Worm (Caenorhabditis elegans): Measurements from ENCODE around the gene srab-7.

Gene srab-7

ce11 chrV:3146932-3147331 lies 8.0 kb downstream of the srab-7 start, which contains the start of gene srab-11:
TSS of gene srab-11 (minus strand) at chrV:3147032.
- TF ChIP-seq elt-3 (tag; optimal IDR thresholded peaks at IDR 0.05) (no peak), egl-5 (tag; optimal IDR thresholded peaks at IDR 0.05) (no peak), ceh-16 (tag; optimal IDR thresholded peaks at IDR 0.05) (no peak), lin-39 (tag; optimal IDR thresholded peaks at IDR 0.05) (no peak), zag-1 (tag; optimal IDR thresholded peaks at IDR 0.05) (no peak), aly-2 (tag; optimal IDR thresholded peaks at IDR 0.05) (no peak), nhr-43 (tag; optimal IDR thresholded peaks at IDR 0.05; ENCODE audit: poor library complexity, severe bottlenecking) (no peak), nhr-12 (tag; optimal IDR thresholded peaks at IDR 0.05) (no peak), mdl-1 (tag; optimal IDR thresholded peaks at IDR 0.05) (no peak), egl-27 (tag; optimal IDR thresholded peaks at IDR 0.05) (no peak), R02D3.7 (tag; optimal IDR thresholded peaks at IDR 0.05) (no peak), jun-1 (tag; optimal IDR thresholded peaks at IDR 0.05) (no peak), elt-2 (tag; optimal IDR thresholded peaks at IDR 0.05) (no peak), skn-1 (tag; optimal IDR thresholded peaks at IDR 0.05) (no peak), nhr-28 (tag; optimal IDR thresholded peaks at IDR 0.05) (no peak), ZK546.5 (tag; optimal IDR thresholded peaks at IDR 0.05) (no peak)

DNA sequence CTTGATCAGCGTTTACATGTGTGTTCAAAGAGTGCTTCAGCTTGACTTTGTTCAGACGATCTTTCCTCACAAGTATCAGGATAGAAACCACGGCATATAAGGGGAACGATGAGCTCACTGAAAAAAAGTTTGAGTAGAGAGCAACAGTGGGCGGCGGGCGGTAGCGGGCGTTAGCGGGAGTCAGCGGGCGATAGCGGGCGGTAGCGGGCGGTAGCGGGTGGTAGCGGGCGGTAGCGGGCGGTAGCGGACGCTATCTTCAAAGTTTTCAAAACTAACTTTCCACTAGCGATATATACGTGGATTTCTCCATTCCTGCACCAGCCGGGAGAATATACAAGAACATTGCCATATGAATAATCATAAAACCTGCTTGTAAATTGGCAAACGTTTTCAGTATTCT lies 9.7 kb downstream of the srab-7 start:
- no peak for TF ChIP-seq lin-15B (tag; optimal IDR thresholded peaks at IDR 0.05)
- TF ChIP-seq fos-1 (tag; optimal IDR thresholded peaks at IDR 0.05): no peak
- no peak for TF ChIP-seq nhr-28 (tag; optimal IDR thresholded peaks at IDR 0.05)
- TF ChIP-seq nhr-25 (tag; optimal IDR thresholded peaks at IDR 0.05): no peak
- no peak for TF ChIP-seq tbx-2 (tag; optimal IDR thresholded peaks at IDR 0.05)
- TF ChIP-seq ceh-28 (tag; optimal IDR thresholded peaks at IDR 0.05): no peak
- no peak for TF ChIP-seq nhr-23 (tag; optimal IDR thresholded peaks at IDR 0.05)
- no peak for TF ChIP-seq ama-1 (optimal IDR thresholded peaks at IDR 0.05)
- TF ChIP-seq zag-1 (tag; optimal IDR thresholded peaks at IDR 0.05): no peak
- TF ChIP-seq eor-1 (tag; optimal IDR thresholded peaks at IDR 0.05): no peak
- TF ChIP-seq nfya-1 (tag; optimal IDR thresholded peaks at IDR 0.05; ENCODE audit: insufficient read depth): no peak
- no peak for TF ChIP-seq pqm-1 (tag; optimal IDR thresholded peaks at IDR 0.05)
- TF ChIP-seq daf-12 (tag; optimal IDR thresholded peaks at IDR 0.05): no peak
- TF ChIP-seq egl-5 (tag; optimal IDR thresholded peaks at IDR 0.05): no peak
- no peak for TF ChIP-seq ztf-4 (tag; optimal IDR thresholded peaks at IDR 0.05)
- no peak for TF ChIP-seq elt-3 (tag; optimal IDR thresholded peaks at IDR 0.05)
- no peak for TF ChIP-seq hmg-11 (tag; optimal IDR thresholded peaks at IDR 0.05)
- TF ChIP-seq ceh-9 (tag; optimal IDR thresholded peaks at IDR 0.05): no peak
- TF ChIP-seq nhr-76 (tag; optimal IDR thresholded peaks at IDR 0.05): no peak
- no peak for TF ChIP-seq aly-2 (tag; optimal IDR thresholded peaks at IDR 0.05)

DNA sequence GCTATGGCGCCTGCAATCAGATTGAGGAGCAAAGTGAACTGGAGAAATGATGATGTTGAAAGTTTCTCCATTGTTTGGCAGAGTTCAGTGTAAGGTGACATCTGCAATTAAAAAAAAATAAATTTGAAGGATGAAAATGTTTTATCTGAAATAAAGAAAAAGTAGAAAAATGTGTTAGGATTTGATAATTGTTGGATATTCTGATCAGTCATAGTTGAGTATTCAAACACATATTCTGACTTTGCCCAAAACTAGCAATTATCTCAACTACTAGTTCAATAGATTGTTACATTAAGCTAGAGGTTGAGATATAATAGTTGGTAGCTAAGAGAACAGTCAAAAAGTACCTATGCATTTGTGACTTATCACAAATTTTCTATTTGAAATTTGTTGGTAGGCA lies 10.5 kb downstream of the srab-7 start, which contains the start of gene srab-10:
srab-10 (minus strand) TSS at position 101 of the 400 bp plus-strand sequence.
- TF ChIP-seq hmg-11 (tag; optimal IDR thresholded peaks at IDR 0.05) (no peak), mml-1 (tag; optimal IDR thresholded peaks at IDR 0.05) (no peak), nhr-237 (tag; optimal IDR thresholded peaks at IDR 0.05) (no peak), ceh-9 (tag; optimal IDR thresholded peaks at IDR 0.05) (no peak), elt-1 (tag; optimal IDR thresholded peaks at IDR 0.05) (no peak), egl-27 (tag; optimal IDR thresholded peaks at IDR 0.05) (no peak), elt-3 (tag; optimal IDR thresholded peaks at IDR 0.05) (no peak), sea-2 (GFP tag; optimal IDR thresholded peaks at IDR 0.05) (no peak), nhr-23 (tag; optimal IDR thresholded peaks at IDR 0.05) (no peak), unc-39 (tag; optimal IDR thresholded peaks at IDR 0.05) (no peak), ztf-11 (tag; optimal IDR thresholded peaks at IDR 0.05) (no peak), lin-39 (tag; optimal IDR thresholded peaks at IDR 0.05) (no peak), aly-2 (tag; optimal IDR thresholded peaks at IDR 0.05) (no peak), nhr-28 (tag; optimal IDR thresholded peaks at IDR 0.05) (no peak)

ce11 chrV:3141190-3141589 lies 13.8 kb downstream of the srab-7 start, which contains the start of gene srab-9:
TSS of gene srab-9 (minus strand) at chrV:3141290.
- TF ChIP-seq fos-1 (tag; optimal IDR thresholded peaks at IDR 0.05) (no peak), hmg-11 (tag; optimal IDR thresholded peaks at IDR 0.05) (no peak), unc-39 (tag; optimal IDR thresholded peaks at IDR 0.05) (no peak), lin-15B (tag; optimal IDR thresholded peaks at IDR 0.05) (no peak), zag-1 (tag; optimal IDR thresholded peaks at IDR 0.05) (no peak), ceh-9 (tag; optimal IDR thresholded peaks at IDR 0.05) (no peak), nhr-77 (tag; optimal IDR thresholded peaks at IDR 0.05) (no peak), nhr-25 (tag; optimal IDR thresholded peaks at IDR 0.05) (no peak), ZK546.5 (tag; optimal IDR thresholded peaks at IDR 0.05) (no peak), eor-1 (tag; optimal IDR thresholded peaks at IDR 0.05) (no peak), nhr-76 (tag; optimal IDR thresholded peaks at IDR 0.05) (no peak)
